Worm (Caenorhabditis elegans) whole organism, L4 larva: ENCODE data around the gene egas-2.

Source experiments
- D1046.2 ChIP-seq: fragments of 200-800 bp; sonication (Bioruptor generic); IDR thresholded peaks from 2 replicates; pipeline ENCODE4 v1.3.6; 2022; ENCODE audit warnings: missing genetic modification characterization, missing compliant biosample characterization
- F49E8.2 ChIP-seq: sonication (generic microtip); optimal IDR thresholded peaks from 2 replicates; lab custom pipeline; 2016; ENCODE audit warnings: missing compliant biosample characterization, mild to moderate bottlenecking, missing genetic modification characterization, borderline replicate concordance
- R02D3.7 ChIP-seq: fragments of 150-350 bp; sonication (generic microtip); optimal IDR thresholded peaks from 3 replicates; lab custom pipeline; 2014; ENCODE audit warnings: missing biosample characterization, missing genetic modification characterization
- T20F7.1 ChIP-seq: fragments of 200-800 bp; sonication (Bioruptor generic); optimal IDR thresholded peaks from 2 replicates; lab custom pipeline; 2018; ENCODE audit warnings: mild to moderate bottlenecking, missing genetic modification characterization, missing compliant biosample characterization
- aha-1 ChIP-seq: fragments of 150-350 bp; peaks from one replicate; lab custom pipeline; 2014; ENCODE audit warnings: missing biosample characterization, missing genetic modification characterization
- aly-2 ChIP-seq: sonication (generic microtip); optimal IDR thresholded peaks from 2 replicates; lab custom pipeline; 2018; ENCODE audit warnings: missing biosample characterization, missing genetic modification characterization
- ama-1 ChIP-seq: fragments of 150-350 bp; optimal IDR thresholded peaks from 2 replicates; lab custom pipeline; 2014; ENCODE audit warnings: inconsistent platforms, mixed read lengths
- attf-4 ChIP-seq: sonication (generic microtip); optimal IDR thresholded peaks from 3 replicates; lab custom pipeline; 2017; ENCODE audit warnings: missing biosample characterization, missing genetic modification characterization
- ceh-28 ChIP-seq: fragments of 150-350 bp; optimal IDR thresholded peaks from 2 replicates; lab custom pipeline; 2014; ENCODE audit warnings: missing biosample characterization, missing genetic modification reagents, missing genetic modification characterization
- ceh-44 ChIP-seq: fragments of 200-800 bp; sonication (Bioruptor generic); IDR thresholded peaks from 2 replicates; pipeline ENCODE4 v1.3.6; 2022; ENCODE audit warnings: missing genetic modification reagents, missing genetic modification characterization, missing compliant biosample characterization
- ces-1 ChIP-seq: fragments of 150-350 bp; sonication (generic microtip); optimal IDR thresholded peaks from 4 replicates; lab custom pipeline; 2014; ENCODE audit warnings: missing biosample characterization, missing genetic modification reagents, missing genetic modification characterization
- cey-2 ChIP-seq: sonication (generic microtip); optimal IDR thresholded peaks from 3 replicates; lab custom pipeline; 2017; ENCODE audit warnings: missing genetic modification characterization, mild to moderate bottlenecking, missing compliant biosample characterization, antibody characterized with exemption, borderline replicate concordance; ENCODE audit not compliant: insufficient read depth
- daf-8 ChIP-seq: fragments of 200-800 bp; sonication (Bioruptor generic); IDR thresholded peaks from 2 replicates; pipeline ENCODE4 v1.3.6; 2022; ENCODE audit warnings: missing genetic modification characterization, missing compliant biosample characterization
- dpl-1 ChIP-seq: fragments of 150-350 bp; optimal IDR thresholded peaks from 2 replicates; lab custom pipeline; 2014; ENCODE audit warnings: missing biosample characterization, missing genetic modification reagents, missing genetic modification characterization
- dve-1 ChIP-seq: sonication (generic microtip); optimal IDR thresholded peaks from 2 replicates; lab custom pipeline; 2017; ENCODE audit warnings: antibody characterized with exemption, mild to moderate bottlenecking, missing genetic modification characterization, missing compliant biosample characterization; ENCODE audit not compliant: insufficient read depth
- egl-27 ChIP-seq: sonication (generic microtip); optimal IDR thresholded peaks from 3 replicates; lab custom pipeline; 2017; ENCODE audit warnings: missing biosample characterization, missing genetic modification reagents, missing genetic modification characterization
- fos-1 ChIP-seq: fragments of 150-350 bp; optimal IDR thresholded peaks from 2 replicates; lab custom pipeline; 2014; ENCODE audit warnings: missing biosample characterization, missing genetic modification characterization
- gei-8 ChIP-seq: fragments of 200-800 bp; sonication (Bioruptor generic); optimal IDR thresholded peaks from 2 replicates; lab custom pipeline; 2018; ENCODE audit warnings: mild to moderate bottlenecking, missing genetic modification characterization, missing compliant biosample characterization
- hlh-11 ChIP-seq: fragments of 200-800 bp; sonication (Bioruptor generic); optimal IDR thresholded peaks from 2 replicates; lab custom pipeline; 2018; ENCODE audit warnings: mild to moderate bottlenecking, missing genetic modification characterization, missing compliant biosample characterization
- hlh-30 ChIP-seq: sonication (generic microtip); optimal IDR thresholded peaks from 2 replicates; lab custom pipeline; 2017; ENCODE audit warnings: antibody characterized with exemption, mild to moderate bottlenecking, missing genetic modification characterization, missing compliant biosample characterization; ENCODE audit not compliant: insufficient read depth
- hmg-1.1 ChIP-seq: fragments of 200-800 bp; sonication (Bioruptor generic); IDR thresholded peaks from 2 replicates; pipeline ENCODE4 v1.3.6; 2022; ENCODE audit warnings: missing genetic modification reagents, missing genetic modification characterization, missing compliant biosample characterization
- lim-7 ChIP-seq: fragments of 200-800 bp; sonication (Bioruptor generic); IDR thresholded peaks from 2 replicates; pipeline ENCODE4 v1.3.6; 2022; ENCODE audit warnings: missing genetic modification characterization, missing compliant biosample characterization
- lin-39 ChIP-seq: fragments of 150-350 bp; optimal IDR thresholded peaks from 2 replicates; lab custom pipeline; 2014; ENCODE audit warnings: missing biosample characterization, missing genetic modification reagents, missing genetic modification characterization
- madf-5 ChIP-seq, 2 experiments: fragments of 200-800 bp; sonication (Bioruptor generic); IDR thresholded peaks; 2 replicates each; pipeline ENCODE4 v1.3.6; 2022; ENCODE audit warnings: missing compliant biosample characterization in 2 of 2, missing genetic modification characterization in 2 of 2
- mep-1 ChIP-seq: fragments of 150-350 bp; sonication (generic microtip); optimal IDR thresholded peaks from 3 replicates; lab custom pipeline; 2014; ENCODE audit warnings: missing biosample characterization, missing genetic modification characterization
- mxl-3 ChIP-seq: fragments of 200-800 bp; sonication (Bioruptor generic); optimal IDR thresholded peaks from 2 replicates; lab custom pipeline; 2018; ENCODE audit warnings: mild to moderate bottlenecking, missing genetic modification characterization, missing compliant biosample characterization
- nhr-10 ChIP-seq: fragments of 150-350 bp; optimal IDR thresholded peaks from 2 replicates; lab custom pipeline; 2014; ENCODE audit warnings: missing biosample characterization, missing genetic modification characterization
- nhr-11 ChIP-seq: fragments of 150-350 bp; optimal IDR thresholded peaks from 2 replicates; lab custom pipeline; 2014; ENCODE audit warnings: missing biosample characterization, missing genetic modification characterization
- nhr-111 ChIP-seq: fragments of 200-800 bp; sonication (Bioruptor generic); optimal IDR thresholded peaks from 2 replicates; lab custom pipeline; 2018; ENCODE audit warnings: mild to moderate bottlenecking, missing genetic modification characterization, missing compliant biosample characterization
- nhr-25 ChIP-seq: sonication (generic microtip); optimal IDR thresholded peaks from 2 replicates; lab custom pipeline; 2017; ENCODE audit warnings: missing genetic modification characterization, mild to moderate bottlenecking, missing compliant biosample characterization, antibody characterized with exemption, moderate library complexity, borderline replicate concordance; ENCODE audit not compliant: insufficient read depth
- nhr-28 ChIP-seq: fragments of 150-350 bp; optimal IDR thresholded peaks from 2 replicates; lab custom pipeline; 2014; ENCODE audit warnings: missing biosample characterization, missing genetic modification characterization
- nhr-77 ChIP-seq: fragments of 150-350 bp; optimal IDR thresholded peaks from 2 replicates; lab custom pipeline; 2014; ENCODE audit warnings: missing biosample characterization, missing genetic modification characterization
- pha-4 ChIP-seq, 2 experiments: fragments of 150-350 bp in 1 of 2; fragments of 200-800 bp in 1 of 2; sonication (Bioruptor generic) in 1 of 2; IDR thresholded peaks in 1 of 2; optimal IDR thresholded peaks in 1 of 2; 2 replicates each; pipeline versions ENCODE4 v1.3.6 to Lab custom; 2014 to 2022; ENCODE audit warnings: missing genetic modification characterization in 2 of 2, missing genetic modification reagents in 2 of 2, missing biosample characterization in 1 of 2, missing compliant biosample characterization in 1 of 2
- pqm-1 ChIP-seq: sonication (generic microtip); optimal IDR thresholded peaks from 2 replicates; lab custom pipeline; 2017; ENCODE audit warnings: missing biosample characterization, missing genetic modification characterization
- skn-1 ChIP-seq: fragments of 150-350 bp; optimal IDR thresholded peaks from 2 replicates; lab custom pipeline; 2014; ENCODE audit warnings: missing biosample characterization, missing genetic modification characterization
- spr-1 ChIP-seq: sonication (generic microtip); optimal IDR thresholded peaks from 2 replicates; lab custom pipeline; 2016; ENCODE audit warnings: mild to moderate bottlenecking, missing genetic modification characterization, missing compliant biosample characterization
- tag-97 ChIP-seq: fragments of 200-800 bp; sonication (Bioruptor generic); IDR thresholded peaks from 2 replicates; pipeline ENCODE4 v1.3.6; 2022; ENCODE audit warnings: missing genetic modification characterization, missing compliant biosample characterization
- tra-1 ChIP-seq: fragments of 200-800 bp; sonication (Bioruptor generic); IDR thresholded peaks from 2 replicates; pipeline ENCODE4 v1.3.6; 2022; ENCODE audit warnings: missing genetic modification reagents, missing genetic modification characterization, missing compliant biosample characterization
- unc-39 ChIP-seq: sonication (generic microtip); optimal IDR thresholded peaks from 2 replicates; lab custom pipeline; 2017; ENCODE audit warnings: missing biosample characterization, missing genetic modification characterization
- unc-62 ChIP-seq, 3 experiments: fragments of 150-350 bp in 1 of 3; sonication (generic microtip); optimal IDR thresholded peaks in 2 of 3; peaks in 1 of 3; 1 replicate in 1 of 3; 2 replicates in 2 of 3; lab custom pipeline; 2014 to 2017; ENCODE audit warnings: missing biosample characterization in 3 of 3, missing genetic modification characterization in 3 of 3, missing genetic modification reagents in 3 of 3, missing genotype in 1 of 3
- zfp-2 ChIP-seq: sonication (generic microtip); optimal IDR thresholded peaks from 2 replicates; lab custom pipeline; 2016; ENCODE audit warnings: mild to moderate bottlenecking, missing genetic modification characterization, missing compliant biosample characterization
- zip-2 ChIP-seq: fragments of 150-350 bp; optimal IDR thresholded peaks from 2 replicates; lab custom pipeline; 2014; ENCODE audit warnings: missing biosample characterization, missing genetic modification characterization
- ztf-11 ChIP-seq: fragments of 150-350 bp; optimal IDR thresholded peaks from 2 replicates; lab custom pipeline; 2014; ENCODE audit warnings: missing biosample characterization, missing genetic modification characterization

The egas-2 gene

DNA sequence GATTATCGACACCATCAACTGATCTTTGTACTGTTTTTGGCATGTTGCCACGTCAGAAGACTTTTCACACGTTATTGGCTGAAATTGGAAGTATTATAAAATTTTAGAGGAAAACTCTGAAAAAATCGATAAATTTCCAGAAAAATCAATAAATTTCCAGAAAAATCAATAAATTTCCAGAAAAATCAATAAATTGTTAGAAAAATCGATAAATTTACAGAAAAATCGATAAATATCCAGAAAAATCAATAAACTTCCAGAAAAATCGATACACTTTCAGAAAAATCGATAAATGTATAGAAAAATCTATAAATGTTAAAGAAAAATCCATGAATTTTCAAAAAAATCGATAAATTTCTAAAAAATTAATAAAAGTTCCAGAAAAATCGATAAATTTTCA is 21.2 kb upstream of the egas-2 start:
- TF ChIP-seq mep-1 (no peak), tra-1 (GFP tag; lab: Robert Waterston, UW) (no peak), zfp-2 (no peak), ceh-28 (tag; lab: Kevin White, UChicago) (peak; percentile 89)

DNA sequence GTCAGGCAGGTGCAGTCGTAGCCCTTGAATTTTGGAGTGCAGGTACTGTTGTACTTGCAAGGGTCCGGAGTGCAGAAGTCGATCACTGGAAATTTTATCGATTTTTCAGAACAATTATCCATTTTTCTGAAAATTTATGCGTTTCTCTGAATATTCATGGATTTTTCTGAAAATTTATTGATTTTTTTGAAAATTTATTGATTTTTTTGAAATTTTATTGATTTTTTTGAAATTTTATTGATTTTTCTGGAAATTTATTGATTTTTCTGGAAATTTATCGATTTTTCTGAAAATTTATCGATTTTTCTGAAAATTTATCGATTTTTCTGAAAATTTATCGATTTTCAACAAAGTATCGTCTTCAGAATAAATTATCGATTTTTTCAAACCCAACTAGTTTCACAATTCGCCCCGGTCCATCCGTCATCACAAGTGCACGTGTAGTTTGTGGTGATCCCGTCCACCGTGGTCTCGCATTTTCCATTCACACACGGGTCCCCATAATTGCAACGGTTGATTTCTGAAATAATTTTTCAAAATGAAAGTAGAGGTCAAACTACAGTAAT is 18.1 kb upstream of the egas-2 start:
- peak; percentile 87 for TF ChIP-seq ceh-28 (tag; lab: Kevin White, UChicago)
- no peak for TF ChIP-seq zfp-2

DNA sequence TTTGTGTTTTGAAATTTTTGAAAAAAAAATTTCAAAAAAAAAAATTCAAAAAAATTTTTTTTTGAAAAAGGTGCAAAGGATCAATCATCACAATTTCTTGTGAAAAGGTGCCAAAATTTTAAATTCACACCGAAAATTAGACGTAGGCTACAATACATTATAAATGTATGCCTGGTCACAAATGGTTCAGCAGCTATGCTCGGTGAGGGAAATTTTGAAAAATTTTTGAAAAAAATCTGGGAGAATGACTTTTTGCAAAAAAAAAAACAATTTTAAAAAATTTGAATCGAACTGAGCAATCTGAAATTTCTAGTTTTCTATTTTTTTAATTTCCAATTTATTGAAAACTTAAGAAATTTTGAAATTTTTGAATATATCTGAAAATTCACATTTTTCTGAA is 13.9 kb upstream of the egas-2 start, which contains the start of gene egas-3:
Gene egas-3, minus strand, starts transcription at position 101 of the 400 bp plus-strand sequence.
- TF ChIP-seq skn-1 (tag; lab: Kevin White, UChicago): no peak

DNA sequence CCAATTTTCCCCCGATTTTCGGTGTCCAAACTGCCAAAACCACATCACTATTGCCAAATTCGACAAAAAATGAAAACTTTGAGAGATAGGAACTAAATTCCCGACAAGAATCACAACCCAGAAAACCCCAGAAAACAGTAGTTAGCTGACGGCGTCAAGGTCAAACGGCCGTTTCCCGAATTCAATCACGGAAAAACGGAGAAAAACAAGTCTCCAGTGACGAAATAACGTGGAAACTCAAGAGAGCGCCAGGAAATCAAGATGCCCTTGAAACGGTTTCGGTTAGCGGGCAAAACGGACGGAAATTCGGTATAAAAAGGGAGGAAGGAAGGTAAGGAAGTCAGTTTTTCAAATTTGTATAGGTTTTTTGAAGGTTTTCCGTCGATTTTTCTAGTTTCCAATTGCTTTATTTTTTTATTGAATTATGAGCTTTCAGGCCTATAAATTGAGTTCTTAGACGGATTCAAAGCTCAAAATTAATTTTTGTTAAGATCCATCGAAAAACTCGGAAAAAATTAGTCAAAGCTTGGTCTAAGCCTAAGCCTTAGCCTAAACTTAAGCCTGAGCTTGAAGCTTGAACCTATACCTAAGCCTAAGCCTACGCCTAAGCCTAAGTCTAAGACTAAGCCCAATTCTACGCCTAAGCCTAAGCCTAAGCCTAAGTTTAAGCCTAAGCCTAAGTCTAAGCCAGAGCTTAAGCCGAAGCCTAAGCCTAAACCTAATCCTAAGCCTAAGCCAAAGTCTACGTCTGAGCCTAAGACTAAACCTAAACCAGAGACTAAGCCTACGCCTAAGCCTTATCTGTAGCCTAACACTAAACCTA is 12.4 kb upstream of the egas-2 start:
- TF ChIP-seq T20F7.1 (GFP tag; lab: Kevin White, UChicago) (no peak), attf-4 (tag; lab: Kevin White, UChicago) (no peak), unc-62 (GFP tag; optimal IDR thresholded peaks at IDR 0.05 in 1 of 2; lab: Kevin White, UChicago) (peak in 1 of 2 experiments; percentile 72), unc-62 (tag; optimal IDR thresholded peaks at IDR 0.05; lab: Kevin White, UChicago) (no peak), tag-97 (GFP tag; lab: Robert Waterston, UW) (no peak), fos-1 (tag; lab: Kevin White, UChicago) (no peak), nhr-28 (tag; lab: Kevin White, UChicago) (peak; percentile 8), pha-4 (GFP tag; IDR thresholded peaks at IDR 0.05; lab: Robert Waterston, UW) (no peak), pha-4 (tag; optimal IDR thresholded peaks at IDR 0.05; lab: Kevin White, UChicago) (no peak), mxl-3 (GFP tag; lab: Kevin White, UChicago) (no peak), hlh-11 (tag; lab: Kevin White, UChicago) (no peak), pqm-1 (tag; lab: Kevin White, UChicago) (no peak), R02D3.7 (tag; lab: Kevin White, UChicago) (no peak), dve-1 (tag; lab: Kevin White, UChicago) (no peak), gei-8 (GFP tag; lab: Kevin White, UChicago) (no peak), nhr-77 (tag; lab: Kevin White, UChicago) (no peak), nhr-11 (tag; lab: Kevin White, UChicago) (no peak), hlh-30 (tag; lab: Kevin White, UChicago) (no peak), ces-1 (GFP tag; lab: Kevin White, UChicago) (no peak), aha-1 (tag; lab: Kevin White, UChicago) (peak; percentile 18), lin-39 (tag; lab: Kevin White, UChicago) (no peak), ztf-11 (tag; lab: Kevin White, UChicago) (no peak), zip-2 (tag; lab: Kevin White, UChicago) (no peak), cey-2 (tag; lab: Kevin White, UChicago) (no peak), nhr-25 (tag; lab: Kevin White, UChicago) (peak; percentile 58), spr-1 (tag; lab: Kevin White, UChicago) (no peak), hmg-1.1 (GFP tag; lab: Robert Waterston, UW) (no peak), unc-39 (no peak), nhr-10 (tag; lab: Kevin White, UChicago) (no peak), F49E8.2 (tag; lab: Kevin White, UChicago) (no peak), mep-1 (peak; percentile 31), lim-7 (GFP tag; lab: Robert Waterston, UW) (no peak), nhr-111 (GFP tag; lab: Kevin White, UChicago) (no peak), dpl-1 (GFP tag; lab: Kevin White, UChicago) (no peak), madf-5 (GFP tag; IDR thresholded peaks at IDR 0.05; lab: Robert Waterston, UW) (no peak), daf-8 (GFP tag; lab: Robert Waterston, UW) (no peak), egl-27 (no peak), ceh-44 (GFP tag; lab: Robert Waterston, UW) (no peak), aly-2 (tag; lab: Kevin White, UChicago) (no peak), ama-1 (lab: Kevin White, UChicago) (peak; percentile 85), D1046.2 (GFP tag; lab: Robert Waterston, UW) (no peak)
